Fruit fly (Drosophila melanogaster): ENCODE data around the gene Torsin.

dm6 chrX:4671194-4671626, 21.4 kb upstream of the Torsin start:
- TF ChIP-seq CTCF (optimal IDR thresholded peaks at IDR 0.05): no peak
- no peak for TF ChIP-seq CG8478 (optimal IDR thresholded peaks at IDR 0.05)

Measured in S2 (cell line).